Fruit fly (Drosophila melanogaster) whole organism, embryonic: ENCODE results near the gene Spec2.

Source experiments
- CG12071 ChIP-seq: fragments of 200-800 bp; sonication (Bioruptor generic); optimal IDR thresholded peaks from 3 replicates; lab custom pipeline; 2018; ENCODE audit warnings: missing biosample characterization, mild to moderate bottlenecking, missing genetic modification characterization
- CG12942 ChIP-seq: fragments of 200-800 bp; sonication (Bioruptor generic); optimal IDR thresholded peaks from 3 replicates; lab custom pipeline; 2016; ENCODE audit warnings: missing biosample characterization, missing genetic modification characterization
- Lpt ChIP-seq: fragments of >200 bp; optimal IDR thresholded peaks from 2 replicates; lab custom pipeline; 2018; ENCODE audit warnings: missing biosample characterization, missing genetic modification characterization
- NFAT ChIP-seq: fragments of 200-800 bp; sonication (Bioruptor generic); IDR thresholded peaks from 2 replicates; pipeline ENCODE4 v1.3.6; 2022; ENCODE audit warnings: missing biosample characterization, missing genetic modification characterization
- PHDP ChIP-seq: fragments of 200-800 bp; sonication (Bioruptor generic); optimal IDR thresholded peaks from 3 replicates; lab custom pipeline; 2018; ENCODE audit warnings: missing biosample characterization, mild to moderate bottlenecking, missing genetic modification characterization, moderate library complexity
- TFAM ChIP-seq: fragments of 200-800 bp; sonication (Bioruptor generic); optimal IDR thresholded peaks from 2 replicates; lab custom pipeline; 2017; ENCODE audit warnings: missing biosample characterization, missing genetic modification characterization, inconsistent platforms
- bcd ChIP-seq: fragments of 200-800 bp; sonication (Bioruptor generic); optimal IDR thresholded peaks from 2 replicates; lab custom pipeline; 2017; ENCODE audit warnings: missing biosample characterization, mild to moderate bottlenecking, missing genetic modification characterization
- lab ChIP-seq: fragments of 200-800 bp; sonication (Bioruptor generic); optimal IDR thresholded peaks from 3 replicates; lab custom pipeline; 2017; ENCODE audit warnings: missing biosample characterization, missing genetic modification characterization, mild to moderate bottlenecking, moderate library complexity, missing genetic modification reagents
- lbe ChIP-seq: fragments of 200-800 bp; sonication (Bioruptor generic); optimal IDR thresholded peaks from 2 replicates; lab custom pipeline; 2016; ENCODE audit warnings: missing biosample characterization, mild to moderate bottlenecking, missing genetic modification characterization
- mam ChIP-seq: fragments of 200-800 bp; sonication (Bioruptor generic); optimal IDR thresholded peaks from 3 replicates; lab custom pipeline; 2016; ENCODE audit warnings: missing biosample characterization, missing genetic modification characterization
- pb ChIP-seq: fragments of 200-800 bp; sonication (Bioruptor generic); optimal IDR thresholded peaks from 3 replicates; lab custom pipeline; 2016; ENCODE audit warnings: missing biosample characterization, missing genetic modification characterization

dm6 chr3R:5660198-5660893 is 36.4 kb upstream of the Spec2 start, which contains the start of gene Wdr33:
- TF ChIP-seq NFAT (0 out of 2 replicates have a peak, but pooled peaks have one; percentile 8), Lpt (GFP tag; lab: Kevin White, UChicago) (no peak), CG12942 (GFP tag; lab: Kevin White, UChicago) (no peak), TFAM (no peak), pb (GFP tag; lab: Kevin White, UChicago) (no peak), bcd (peak; percentile 22), lbe (GFP tag; lab: Kevin White, UChicago) (no peak), CG12071 (no peak), lab (GFP tag; lab: Kevin White, UChicago) (no peak), PHDP (tag; lab: Kevin White, UChicago) (no peak), mam (GFP tag; lab: Kevin White, UChicago) (no peak)
